Worm (Caenorhabditis elegans) whole organism, late embryonic: ENCODE measurements around the gene tre-2.

ENCODE experiments used
- F13H6.1 ChIP-seq: sonication (generic microtip); optimal IDR thresholded peaks from 2 replicates; lab custom pipeline; 2016; ENCODE audit warnings: missing genetic modification characterization, missing compliant biosample characterization
- T23F11.4 ChIP-seq: fragments of 200-800 bp; sonication (Bioruptor generic); optimal IDR thresholded peaks from 2 replicates; lab custom pipeline; 2018; ENCODE audit warnings: mild to moderate bottlenecking, missing genetic modification characterization, missing compliant biosample characterization
- ama-1 ChIP-seq: fragments of 150-350 bp; optimal IDR thresholded peaks from 2 replicates; lab custom pipeline; 2014
- ceh-45 ChIP-seq: fragments of 200-800 bp; sonication (Bioruptor generic); IDR thresholded peaks from 2 replicates; pipeline ENCODE4 v1.3.6; 2022; ENCODE audit warnings: missing genetic modification reagents, missing genetic modification characterization, missing compliant biosample characterization
- ceh-48 ChIP-seq: sonication (generic microtip); optimal IDR thresholded peaks from 2 replicates; lab custom pipeline; 2016; ENCODE audit warnings: missing genetic modification characterization, inconsistent platforms, missing compliant biosample characterization
- nhr-11 ChIP-seq: fragments of 150-350 bp; optimal IDR thresholded peaks from 2 replicates; lab custom pipeline; 2014; ENCODE audit warnings: missing biosample characterization, missing genetic modification characterization
- pag-3 ChIP-seq: sonication (generic microtip); optimal IDR thresholded peaks from 2 replicates; lab custom pipeline; 2016; ENCODE audit warnings: missing compliant biosample characterization, missing genetic modification characterization, borderline replicate concordance
- pros-1 ChIP-seq: fragments of 150-350 bp; optimal IDR thresholded peaks from 2 replicates; lab custom pipeline; 2014; ENCODE audit warnings: missing biosample characterization, missing genetic modification reagents, missing genetic modification characterization
- tbx-2 ChIP-seq: sonication (generic microtip); optimal IDR thresholded peaks from 2 replicates; lab custom pipeline; 2016; ENCODE audit warnings: missing genetic modification characterization, missing compliant biosample characterization
- unc-86 ChIP-seq: sonication (generic microtip); optimal IDR thresholded peaks from 2 replicates; lab custom pipeline; 2016; ENCODE audit warnings: missing genetic modification characterization, missing compliant biosample characterization

DNA sequence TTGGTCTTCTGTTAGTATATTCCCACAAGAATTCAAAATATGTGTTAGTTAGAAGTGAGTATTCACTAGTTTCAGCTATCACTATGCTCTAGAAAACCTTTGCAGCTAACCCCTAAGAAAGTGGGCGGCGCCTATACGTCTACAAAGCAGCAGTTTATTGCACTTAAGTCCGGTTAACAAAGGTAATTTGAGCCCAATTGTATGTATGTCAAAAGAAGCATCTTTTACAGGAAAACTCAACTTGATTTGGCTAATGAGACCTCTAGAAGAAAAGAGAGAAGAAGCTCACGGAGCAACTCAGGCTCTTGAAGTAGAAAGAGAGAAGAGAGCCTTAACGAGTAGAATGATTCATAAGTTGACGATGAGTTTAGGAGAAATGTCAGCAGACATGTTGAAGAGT lies 30.5 kb downstream of the tre-2 start:
- TF ChIP-seq F13H6.1 (tag; lab: Kevin White, UChicago) (no peak), tbx-2 (tag; lab: Kevin White, UChicago) (no peak), T23F11.4 (no peak), ceh-45 (GFP tag; lab: Robert Waterston, UW) (no peak), pros-1 (tag; lab: Kevin White, UChicago) (no peak), pag-3 (tag; lab: Kevin White, UChicago) (no peak), nhr-11 (no peak), ama-1 (lab: Kevin White, UChicago) (no peak), ceh-48 (no peak), unc-86 (tag; lab: Kevin White, UChicago) (no peak)
